Fruit fly (Drosophila melanogaster) whole organism, embryonic: ENCODE data around the gene rictor.

Experiments used
- CG11247 ChIP-seq: fragments of 200-800 bp; sonication (Bioruptor generic); IDR thresholded peaks from 2 replicates; pipeline ENCODE4 v1.3.6; 2022; ENCODE audit warnings: missing biosample characterization, missing genetic modification characterization
- CG11456 ChIP-seq: fragments of 200-800 bp; sonication (Bioruptor generic); IDR thresholded peaks from 3 replicates; pipeline ENCODE4 v1.3.6; 2022; ENCODE audit warnings: missing biosample characterization, missing genetic modification characterization
- CG12236 ChIP-seq: fragments of 200-800 bp; sonication (Bioruptor generic); optimal IDR thresholded peaks from 2 replicates; lab custom pipeline; 2016; ENCODE audit warnings: missing biosample characterization, missing genetic modification characterization
- CG1233 ChIP-seq: fragments of 200-800 bp; sonication (Bioruptor generic); optimal IDR thresholded peaks from 4 replicates; lab custom pipeline; 2018; ENCODE audit warnings: missing biosample characterization, mild to moderate bottlenecking, missing genetic modification characterization
- CG12769 ChIP-seq: fragments of 200-800 bp; sonication (Bioruptor generic); optimal IDR thresholded peaks from 2 replicates; lab custom pipeline; 2019; ENCODE audit warnings: missing biosample characterization, mild to moderate bottlenecking, missing genetic modification characterization, moderate library complexity
- CG14667 ChIP-seq: fragments of 200-800 bp; sonication (Bioruptor generic); IDR thresholded peaks from 2 replicates; pipeline ENCODE4 v1.3.6; 2022; ENCODE audit warnings: missing biosample characterization, missing genetic modification characterization
- CG16863 ChIP-seq: fragments of 200-800 bp; sonication (Bioruptor generic); optimal IDR thresholded peaks from 3 replicates; lab custom pipeline; 2016; ENCODE audit warnings: missing biosample characterization, missing genetic modification characterization
- CG17829 ChIP-seq: fragments of 200-800 bp; optimal IDR thresholded peaks from 2 replicates; lab custom pipeline; 2019; ENCODE audit warnings: missing biosample characterization, mild to moderate bottlenecking, missing genetic modification characterization, moderate library complexity
- CG1792 ChIP-seq: fragments of 200-800 bp; sonication (Bioruptor generic); optimal IDR thresholded peaks from 2 replicates; lab custom pipeline; 2016; ENCODE audit warnings: missing biosample characterization, missing genetic modification characterization
- CG18764 ChIP-seq: fragments of 200-800 bp; sonication (Bioruptor generic); optimal IDR thresholded peaks from 3 replicates; lab custom pipeline; 2016; ENCODE audit warnings: missing biosample characterization, missing genetic modification characterization
- CG2116 ChIP-seq: fragments of 200-800 bp; sonication (Bioruptor generic); optimal IDR thresholded peaks from 3 replicates; lab custom pipeline; 2018; ENCODE audit warnings: missing biosample characterization, mild to moderate bottlenecking, missing genetic modification characterization
- CG32532 ChIP-seq: fragments of 200-800 bp; sonication (Bioruptor generic); IDR thresholded peaks from 2 replicates; pipeline ENCODE4 v1.3.6; 2022; ENCODE audit warnings: missing biosample characterization, missing genetic modification characterization
- CG43689 ChIP-seq: fragments of 200-800 bp; sonication (Bioruptor generic); IDR thresholded peaks from 2 replicates; pipeline ENCODE4 v1.3.6; 2022; ENCODE audit warnings: missing biosample characterization, missing genetic modification characterization
- CG4707 ChIP-seq: fragments of 200-800 bp; sonication (Bioruptor generic); optimal IDR thresholded peaks from 2 replicates; lab custom pipeline; 2018; ENCODE audit warnings: missing biosample characterization, mild to moderate bottlenecking, missing genetic modification characterization, moderate library complexity
- CG4854 ChIP-seq: fragments of 200-800 bp; sonication (Bioruptor generic); optimal IDR thresholded peaks from 2 replicates; lab custom pipeline; 2016; ENCODE audit warnings: missing biosample characterization, missing genetic modification characterization, inconsistent platforms
- CG5953 ChIP-seq: fragments of 200-800 bp; sonication (Bioruptor generic); IDR thresholded peaks from 2 replicates; pipeline ENCODE4 v1.3.6; 2022; ENCODE audit warnings: missing biosample characterization, missing genetic modification characterization
- CG6765 ChIP-seq: fragments of 200-800 bp; sonication (Bioruptor generic); optimal IDR thresholded peaks from 3 replicates; lab custom pipeline; 2017; ENCODE audit warnings: missing biosample characterization, mild to moderate bottlenecking, missing genetic modification characterization
- CG7963 ChIP-seq: fragments of 200-800 bp; sonication (Bioruptor generic); IDR thresholded peaks from 3 replicates; pipeline ENCODE4 v1.3.6; 2022; ENCODE audit warnings: missing biosample characterization, missing genetic modification characterization; ENCODE audit not compliant: partially characterized antibody
- CG8089 ChIP-seq: fragments of 200-800 bp; sonication (Bioruptor generic); optimal IDR thresholded peaks from 3 replicates; lab custom pipeline; 2016; ENCODE audit warnings: missing biosample characterization, missing genetic modification characterization
- CG9797 ChIP-seq: fragments of 200-800 bp; sonication (Bioruptor generic); optimal IDR thresholded peaks from 3 replicates; lab custom pipeline; 2018; ENCODE audit warnings: missing biosample characterization, mild to moderate bottlenecking, missing genetic modification characterization
- Doc3 ChIP-seq: fragments of 200-800 bp; sonication (Bioruptor generic); IDR thresholded peaks from 3 replicates; pipeline ENCODE4 v1.3.6; 2022; ENCODE audit warnings: missing biosample characterization, missing genetic modification characterization; ENCODE audit not compliant: partially characterized antibody
- Ets97D ChIP-seq: fragments of 200-800 bp; sonication (Bioruptor generic); optimal IDR thresholded peaks from 3 replicates; lab custom pipeline; 2016; ENCODE audit warnings: missing biosample characterization, missing genetic modification characterization
- HmgD ChIP-seq: fragments of 200-800 bp; sonication (Bioruptor generic); optimal IDR thresholded peaks from 3 replicates; lab custom pipeline; 2016; ENCODE audit warnings: missing biosample characterization, missing genetic modification characterization
- Max ChIP-seq: fragments of 200-800 bp; sonication (Bioruptor generic); optimal IDR thresholded peaks from 2 replicates; lab custom pipeline; 2016; ENCODE audit warnings: missing biosample characterization, mild to moderate bottlenecking, missing genetic modification characterization
- Ravus ChIP-seq: fragments of 200-800 bp; sonication (Bioruptor generic); IDR thresholded peaks from 2 replicates; pipeline ENCODE4 v1.3.6; 2022; ENCODE audit warnings: missing biosample characterization, missing genetic modification characterization
- Sin3A ChIP-seq: fragments of >200 bp; optimal IDR thresholded peaks from 2 replicates; lab custom pipeline; 2018
- Sry-δ ChIP-seq: fragments of 200-800 bp; sonication (Bioruptor generic); optimal IDR thresholded peaks from 2 replicates; lab custom pipeline; 2016; ENCODE audit warnings: missing biosample characterization, missing genetic modification characterization
- Usf ChIP-seq: fragments of 200-800 bp; sonication (Bioruptor generic); optimal IDR thresholded peaks from 2 replicates; lab custom pipeline; 2017; ENCODE audit warnings: missing genotype, missing biosample characterization, missing genetic modification characterization
- ap ChIP-seq: fragments of 200-800 bp; sonication (Bioruptor generic); IDR thresholded peaks from 2 replicates; pipeline ENCODE4 v1.3.6; 2022; ENCODE audit warnings: missing biosample characterization, missing genetic modification characterization
- bowl ChIP-seq: fragments of 200-800 bp; sonication (Bioruptor generic); IDR thresholded peaks from 2 replicates; pipeline ENCODE4 v1.3.6; 2022; ENCODE audit warnings: missing biosample characterization, missing genetic modification characterization
- dmrt99B ChIP-seq: fragments of 200-800 bp; sonication (Bioruptor generic); optimal IDR thresholded peaks from 2 replicates; lab custom pipeline; 2018; ENCODE audit warnings: missing biosample characterization, mild to moderate bottlenecking, missing genetic modification characterization, moderate library complexity
- ewg ChIP-seq: fragments of 200-800 bp; sonication (Bioruptor generic); optimal IDR thresholded peaks from 3 replicates; lab custom pipeline; 2017; ENCODE audit warnings: mild to moderate bottlenecking, missing biosample characterization, missing genetic modification reagents, missing genetic modification characterization
- exex ChIP-seq: fragments of 200-800 bp; sonication (Bioruptor generic); optimal IDR thresholded peaks from 4 replicates; lab custom pipeline; 2018; ENCODE audit warnings: missing biosample characterization, mild to moderate bottlenecking, missing genetic modification characterization, moderate library complexity
- eyg ChIP-seq: fragments of 200-800 bp; sonication (Bioruptor generic); optimal IDR thresholded peaks from 3 replicates; lab custom pipeline; 2016; ENCODE audit warnings: missing biosample characterization, missing genetic modification characterization
- fd96Cb ChIP-seq: fragments of 200-800 bp; sonication (Bioruptor generic); optimal IDR thresholded peaks from 2 replicates; lab custom pipeline; 2018; ENCODE audit warnings: missing biosample characterization, mild to moderate bottlenecking, missing genetic modification characterization, moderate library complexity
- gcm ChIP-seq: fragments of 200-800 bp; sonication (Bioruptor generic); optimal IDR thresholded peaks from 2 replicates; lab custom pipeline; 2019; ENCODE audit warnings: missing biosample characterization, mild to moderate bottlenecking, missing genetic modification characterization, moderate library complexity
- grn ChIP-seq: fragments of 200-800 bp; sonication (Bioruptor generic); optimal IDR thresholded peaks from 3 replicates; lab custom pipeline; 2017; ENCODE audit warnings: missing biosample characterization, missing genetic modification characterization
- hb ChIP-seq: fragments of 200-800 bp; sonication (Bioruptor generic); IDR thresholded peaks from 3 replicates; pipeline ENCODE4 v1.3.6; 2022; ENCODE audit warnings: missing biosample characterization, missing genetic modification characterization; ENCODE audit not compliant: partially characterized antibody
- hbn ChIP-seq: fragments of 200-800 bp; sonication (Bioruptor generic); IDR thresholded peaks from 2 replicates; pipeline ENCODE4 v1.3.6; 2022; ENCODE audit warnings: missing biosample characterization, missing genetic modification characterization; ENCODE audit not compliant: partially characterized antibody
- jumu ChIP-seq: fragments of 200-800 bp; sonication (Bioruptor generic); optimal IDR thresholded peaks from 3 replicates; lab custom pipeline; 2016; ENCODE audit warnings: missing biosample characterization, missing genetic modification characterization
- lmd ChIP-seq: fragments of 200-800 bp; sonication (Bioruptor generic); IDR thresholded peaks from 2 replicates; pipeline ENCODE4 v1.3.6; 2022; ENCODE audit warnings: missing biosample characterization, missing genetic modification characterization
- nerfin-2 ChIP-seq: fragments of 200-800 bp; sonication (Bioruptor generic); IDR thresholded peaks from 2 replicates; pipeline ENCODE4 v1.3.6; 2022; ENCODE audit warnings: missing biosample characterization, missing genetic modification characterization; ENCODE audit not compliant: partially characterized antibody
- org-1 ChIP-seq: fragments of 200-800 bp; sonication (Bioruptor generic); optimal IDR thresholded peaks from 2 replicates; lab custom pipeline; 2017; ENCODE audit warnings: missing biosample characterization, missing genetic modification characterization
- otp ChIP-seq: fragments of 200-800 bp; sonication (Bioruptor generic); IDR thresholded peaks from 3 replicates; pipeline ENCODE4, ENCODE4 v1.3.6; 2022; ENCODE audit warnings: missing biosample characterization, missing genetic modification characterization
- pan ChIP-seq, 4 experiments: fragments of >200 bp in 3 of 4; fragments of 200-800 bp in 1 of 4; sonication (Bioruptor generic) in 1 of 4; optimal IDR thresholded peaks in 3 of 4; IDR thresholded peaks in 1 of 4; 2 replicates each; pipeline versions ENCODE4 v1.3.6 to Lab custom; 2017 to 2022; ENCODE audit warnings: missing biosample characterization in 2 of 4, missing genetic modification characterization in 2 of 4, mixed read lengths in 1 of 4
- pho ChIP-seq: fragments of 200-800 bp; sonication (Bioruptor generic); optimal IDR thresholded peaks from 2 replicates; lab custom pipeline; 2016; ENCODE audit warnings: missing biosample characterization, missing genetic modification characterization
- slou ChIP-seq: fragments of 200-800 bp; sonication (Bioruptor generic); optimal IDR thresholded peaks from 3 replicates; lab custom pipeline; 2016; ENCODE audit warnings: missing biosample characterization, missing genetic modification characterization
- stwl ChIP-seq: fragments of 200-800 bp; sonication (Bioruptor generic); optimal IDR thresholded peaks from 3 replicates; lab custom pipeline; 2018; ENCODE audit warnings: missing biosample characterization, mild to moderate bottlenecking, missing genetic modification characterization, moderate library complexity
- zen2 ChIP-seq: fragments of 200-800 bp; sonication (Bioruptor generic); IDR thresholded peaks from 3 replicates; pipeline ENCODE4 v1.3.6; 2022; ENCODE audit warnings: missing biosample characterization, missing genetic modification characterization; ENCODE audit not compliant: partially characterized antibody
- zfh1 ChIP-seq: fragments of 200-800 bp; sonication (Bioruptor generic); IDR thresholded peaks from 3 replicates; pipeline ENCODE4 v1.3.6; 2022; ENCODE audit warnings: missing biosample characterization, missing genetic modification characterization

Gene rictor

dm6 chrX:19289318-19289970, 28.4 kb upstream of the rictor start (continued):
- peak; percentile 86 for TF ChIP-seq gcm
- TF ChIP-seq pan (optimal IDR thresholded peaks at IDR 0.05; lab: Kevin White, UChicago), result no peak
- peak in 1 of 2 experiments; percentile 95 for TF ChIP-seq pan (GFP tag; optimal IDR thresholded peaks at IDR 0.05 in 1 of 2, IDR thresholded peaks at IDR 0.05 in 1 of 2)
- TF ChIP-seq Doc3 (GFP tag; lab: Robert Waterston, UW), result no peak
- peak; percentile 92 for TF ChIP-seq CG11456 (GFP tag; lab: Robert Waterston, UW)
- no peak for TF ChIP-seq nerfin-2 (GFP tag; lab: Robert Waterston, UW)
- peak; percentile 94 for TF ChIP-seq otp (GFP tag; lab: Robert Waterston, UW)
- peak; percentile 62 for TF ChIP-seq Usf (GFP tag; lab: Kevin White, UChicago)
- no peak for TF ChIP-seq stwl (tag; lab: Kevin White, UChicago)
- TF ChIP-seq grn (GFP tag; lab: Kevin White, UChicago), result peak; percentile 52
- no peak for TF ChIP-seq CG7963 (GFP tag; lab: Robert Waterston, UW)
- no peak for TF ChIP-seq Sin3A (lab: Kevin White, UChicago)
- TF ChIP-seq bowl (GFP tag; lab: Robert Waterston, UW), result peak; percentile 90
- no peak for TF ChIP-seq hb (GFP tag; lab: Robert Waterston, UW)
- TF ChIP-seq CG17829 (tag; lab: Kevin White, UChicago), result peak; percentile 84
- no peak for TF ChIP-seq CG9797
- peak; percentile 57 for TF ChIP-seq CG12236
- peak; percentile 67 for TF ChIP-seq Ets97D (GFP tag; lab: Kevin White, UChicago)
- peak; percentile 58 for TF ChIP-seq Ravus
- TF ChIP-seq CG43689 (GFP tag; lab: Robert Waterston, UW), result peak; percentile 77
- peak; percentile 82 for TF ChIP-seq CG1792
- TF ChIP-seq CG16863 (GFP tag; lab: Kevin White, UChicago), result peak; percentile 84
- TF ChIP-seq hbn, result no peak
- TF ChIP-seq zen2, result no peak
- TF ChIP-seq eyg (GFP tag; lab: Kevin White, UChicago), result peak; percentile 72
- TF ChIP-seq slou (GFP tag; lab: Kevin White, UChicago), result peak; percentile 70
- TF ChIP-seq CG5953, result peak; percentile 93
- peak; percentile 86 for TF ChIP-seq CG1233 (GFP tag; lab: Kevin White, UChicago)
- TF ChIP-seq org-1 (GFP tag; lab: Kevin White, UChicago), result peak; percentile 81
- peak; percentile 89 for TF ChIP-seq CG14667
- TF ChIP-seq lmd (GFP tag; lab: Robert Waterston, UW), result peak; percentile 91
- TF ChIP-seq CG32532, result peak; percentile 83
- TF ChIP-seq exex (tag; lab: Kevin White, UChicago), result peak; percentile 44
- TF ChIP-seq CG6765 (GFP tag; lab: Kevin White, UChicago), result peak; percentile 64
- TF ChIP-seq fd96Cb (tag; lab: Kevin White, UChicago), result peak; percentile 90
- TF ChIP-seq Sry-δ (GFP tag; lab: Kevin White, UChicago), result peak; percentile 39
- TF ChIP-seq CG8089, result peak; percentile 84
- peak; percentile 46 for TF ChIP-seq CG2116 (GFP tag; lab: Kevin White, UChicago)
- TF ChIP-seq zfh1 (GFP tag; lab: Robert Waterston, UW), result peak; percentile 94
- peak; percentile 92 for TF ChIP-seq ap
- TF ChIP-seq CG18764 (GFP tag; lab: Kevin White, UChicago), result peak; percentile 71
- peak; percentile 87 for TF ChIP-seq CG11247 (GFP tag; lab: Robert Waterston, UW)
- peak; percentile 86 for TF ChIP-seq CG4707 (GFP tag; lab: Kevin White, UChicago)
- TF ChIP-seq HmgD (GFP tag; lab: Kevin White, UChicago), result peak; percentile 41
- peak; percentile 92 for TF ChIP-seq CG12769
- peak; percentile 86 for TF ChIP-seq jumu (GFP tag; lab: Kevin White, UChicago)
- peak; percentile 79 for TF ChIP-seq ewg (GFP tag; lab: Kevin White, UChicago)
- TF ChIP-seq dmrt99B (tag; lab: Kevin White, UChicago), result peak; percentile 94
- TF ChIP-seq Max (GFP tag; lab: Kevin White, UChicago), result peak; percentile 77
- peak; percentile 82 for TF ChIP-seq CG4854
- TF ChIP-seq pho (GFP tag; lab: Kevin White, UChicago), result peak; percentile 39
